Fruit fly (Drosophila melanogaster) whole organism, wandering third instar larva: Measurements from ENCODE around the gene Atg18a.

Experiments used
- CG32264 ChIP-seq: fragments of 200-800 bp; sonication (Bioruptor generic); optimal IDR thresholded peaks from 2 replicates; lab custom pipeline; 2016; ENCODE audit warnings: missing biosample characterization, missing genetic modification characterization
- CG9705 ChIP-seq: fragments of 200-800 bp; sonication (Bioruptor generic); optimal IDR thresholded peaks from 2 replicates; lab custom pipeline; 2018; ENCODE audit warnings: missing biosample characterization, mild to moderate bottlenecking, missing genetic modification characterization
- CrebA ChIP-seq: fragments of 200-800 bp; sonication (Bioruptor generic); optimal IDR thresholded peaks from 2 replicates; lab custom pipeline; 2016; ENCODE audit warnings: missing biosample characterization, mild to moderate bottlenecking, missing genetic modification characterization, borderline replicate concordance
- Dfd ChIP-seq: fragments of >200 bp; optimal IDR thresholded peaks from 2 replicates; lab custom pipeline; 2017; ENCODE audit warnings: missing biosample characterization, missing genetic modification characterization
- GATAd ChIP-seq: sonication (Bioruptor generic); optimal IDR thresholded peaks from 2 replicates; lab custom pipeline; 2016; ENCODE audit warnings: missing biosample characterization, missing genetic modification characterization
- HLH106 ChIP-seq: fragments of 200-800 bp; optimal IDR thresholded peaks from 3 replicates; lab custom pipeline; 2019; ENCODE audit warnings: missing biosample characterization, mild to moderate bottlenecking, missing genetic modification characterization, moderate library complexity
- Hnf4 ChIP-seq: fragments of 200-800 bp; sonication (Bioruptor generic); optimal IDR thresholded peaks from 2 replicates; lab custom pipeline; 2016; ENCODE audit warnings: missing biosample characterization, mild to moderate bottlenecking, missing genetic modification characterization
- Hr78 ChIP-seq: fragments of >200 bp; optimal IDR thresholded peaks from 2 replicates; lab custom pipeline; 2017; ENCODE audit warnings: missing biosample characterization, missing genetic modification characterization
- Hr83 ChIP-seq: fragments of 200-300 bp; sonication (Bioruptor generic); optimal IDR thresholded peaks from 2 replicates; lab custom pipeline; 2016; ENCODE audit warnings: missing biosample characterization, mild to moderate bottlenecking, missing genetic modification characterization, moderate library complexity; ENCODE audit not compliant: poor library complexity, severe bottlenecking
- Mio ChIP-seq: sonication (Bioruptor generic); optimal IDR thresholded peaks from 2 replicates; lab custom pipeline; 2016; ENCODE audit warnings: missing biosample characterization, missing genetic modification characterization
- Myc ChIP-seq: fragments of >200 bp; optimal IDR thresholded peaks from 2 replicates; lab custom pipeline; 2017
- OdsH ChIP-seq: fragments of 200-800 bp; sonication (Bioruptor generic); optimal IDR thresholded peaks from 2 replicates; lab custom pipeline; 2016; ENCODE audit warnings: missing biosample characterization, mild to moderate bottlenecking, missing genetic modification characterization
- Rel ChIP-seq, 2 experiments: fragments of 200-800 bp; sonication (Bioruptor generic) in 1 of 2; optimal IDR thresholded peaks; 2 replicates in 1 of 2; 3 replicates in 1 of 2; lab custom pipeline; 2016 to 2019; ENCODE audit warnings: mild to moderate bottlenecking in 2 of 2, missing biosample characterization in 2 of 2, missing genetic modification characterization in 2 of 2, moderate library complexity in 1 of 2
- Sp1 ChIP-seq: fragments of 200-800 bp; sonication (Bioruptor generic); optimal IDR thresholded peaks from 3 replicates; lab custom pipeline; 2019; ENCODE audit warnings: missing biosample characterization, mild to moderate bottlenecking, missing genetic modification characterization, moderate library complexity
- br ChIP-seq: fragments of 200-800 bp; sonication (Bioruptor generic); optimal IDR thresholded peaks from 2 replicates; lab custom pipeline; 2016; ENCODE audit warnings: missing biosample characterization, missing genetic modification characterization
- dl ChIP-seq, 2 experiments: fragments of 175-275, 200-275 bp in 1 of 2; fragments of 200-275 bp in 1 of 2; sonication (Bioruptor generic); optimal IDR thresholded peaks; lab custom pipeline; 2018; ENCODE audit warnings: mild to moderate bottlenecking in 2 of 2, missing biosample characterization in 2 of 2, missing genetic modification characterization in 2 of 2, moderate library complexity in 2 of 2; ENCODE audit not compliant: partially characterized antibody in 2 of 2, insufficient read depth in 1 of 2
- dmrt93B ChIP-seq: fragments of 200-800 bp; sonication (Bioruptor generic); optimal IDR thresholded peaks from 2 replicates; lab custom pipeline; 2018; ENCODE audit warnings: missing biosample characterization, mild to moderate bottlenecking, missing genetic modification characterization
- ey ChIP-seq: fragments of 200-800 bp; sonication (Bioruptor generic); optimal IDR thresholded peaks from 2 replicates; lab custom pipeline; 2016; ENCODE audit warnings: missing biosample characterization, missing genetic modification characterization
- foxo ChIP-seq, 2 experiments: fragments of 200-800 bp; sonication (Bioruptor generic); optimal IDR thresholded peaks; 2 replicates in 1 of 2; 3 replicates in 1 of 2; lab custom pipeline; 2016 to 2017; ENCODE audit warnings: missing biosample characterization in 2 of 2, missing genetic modification characterization in 2 of 2
- h ChIP-seq: fragments of 200-800 bp; sonication (Bioruptor generic); optimal IDR thresholded peaks from 3 replicates; lab custom pipeline; 2016; ENCODE audit warnings: missing biosample characterization, mild to moderate bottlenecking, missing genetic modification characterization
- pan ChIP-seq: fragments of >200 bp; optimal IDR thresholded peaks from 2 replicates; lab custom pipeline; 2017
- psq ChIP-seq: fragments of 200-800 bp; sonication (Bioruptor generic); optimal IDR thresholded peaks from 3 replicates; lab custom pipeline; 2017; ENCODE audit warnings: missing biosample characterization, mild to moderate bottlenecking, missing genetic modification characterization, moderate library complexity
- rgr ChIP-seq: fragments of 200-800 bp; sonication (Bioruptor generic); optimal IDR thresholded peaks from 3 replicates; lab custom pipeline; 2016; ENCODE audit warnings: missing biosample characterization, mild to moderate bottlenecking, missing genetic modification characterization
- sv ChIP-seq: fragments of 200-800 bp; sonication (Bioruptor generic); optimal IDR thresholded peaks from 3 replicates; lab custom pipeline; 2016; ENCODE audit warnings: missing biosample characterization, missing genetic modification characterization
- tai ChIP-seq: sonication (Bioruptor generic); optimal IDR thresholded peaks from 2 replicates; lab custom pipeline; 2016; ENCODE audit warnings: missing biosample characterization, missing genetic modification characterization
- woc ChIP-seq: sonication (Bioruptor generic); optimal IDR thresholded peaks from 2 replicates; lab custom pipeline; 2016; ENCODE audit warnings: missing biosample characterization, mild to moderate bottlenecking, missing genetic modification characterization

The Atg18a gene

dm6 chr3L:8191042-8191613, 4.5 kb downstream of the Atg18a start, which contains the start of gene MED24:
Gene MED24, plus strand, starts transcription at chr3L:8191270.
- no peak for TF ChIP-seq Mio (GFP tag; lab: Kevin White, UChicago)
- TF ChIP-seq rgr (GFP tag; lab: Kevin White, UChicago) = peak; percentile 35

DNA sequence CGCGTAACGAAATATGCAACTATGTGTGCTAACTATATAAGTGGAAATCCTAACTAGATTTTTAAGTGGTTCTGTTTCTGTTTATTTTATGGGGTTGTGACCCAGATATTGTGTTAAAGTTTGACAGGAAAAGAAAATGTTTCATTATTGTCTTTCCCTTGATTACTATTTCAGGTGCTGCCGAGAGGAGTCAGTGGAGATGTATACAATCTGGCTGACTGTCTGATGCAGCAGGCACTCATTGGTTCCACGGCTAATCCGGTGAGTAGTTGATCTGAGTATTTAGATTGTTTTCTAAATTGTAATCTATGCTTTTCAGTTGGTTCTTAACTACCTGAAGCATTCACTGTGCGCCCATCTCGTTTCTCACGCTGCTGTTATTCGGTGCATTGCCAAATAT, 6.4 kb downstream of the Atg18a start, which contains the start of gene CG7387:
TSS of gene CG7387 (minus strand) at position 101 of the 400 bp plus-strand sequence.
- TF ChIP-seq dl (GFP tag; optimal IDR thresholded peaks at IDR 0.05; lab: Kevin White, UChicago; ENCODE audit: insufficient read depth in 1 of 2, partially characterized antibody in 2 of 2) = no peak
- TF ChIP-seq HLH106 (tag; lab: Kevin White, UChicago) = no peak
- TF ChIP-seq dmrt93B (GFP tag; lab: Kevin White, UChicago) = no peak
- TF ChIP-seq Myc (lab: Kevin White, UChicago) = no peak

dm6 chr3L:8197779-8198279, 11.2 kb downstream of the Atg18a start, which contains the start of the genes UbcE2M and Dhps:
Gene UbcE2M, minus strand, starts transcription at chr3L:8197987.
Gene Dhps, plus strand, starts transcription at chr3L:8198207.
- TF ChIP-seq psq (peak; percentile 78), Hr83 (GFP tag; lab: Kevin White, UChicago) (peak; percentile 40), Myc (lab: Kevin White, UChicago) (peak; percentile 90), pan (lab: Kevin White, UChicago) (no peak), rgr (GFP tag; lab: Kevin White, UChicago) (peak; percentile 72), OdsH (GFP tag; lab: Kevin White, UChicago) (peak; percentile 61), br (GFP tag; lab: Kevin White, UChicago) (peak; percentile 42), Dfd (no peak), woc (GFP tag; lab: Kevin White, UChicago) (peak; percentile 46), ey (GFP tag; lab: Kevin White, UChicago) (peak; percentile 54), CG9705 (GFP tag; lab: Kevin White, UChicago) (peak; percentile 67), HLH106 (tag; lab: Kevin White, UChicago) (peak; percentile 79), h (GFP tag; lab: Kevin White, UChicago) (peak; percentile 68), Sp1 (GFP tag; lab: Kevin White, UChicago) (peak; percentile 76), GATAd (GFP tag; lab: Kevin White, UChicago) (peak; percentile 0), dmrt93B (GFP tag; lab: Kevin White, UChicago) (peak; percentile 86), Hnf4 (GFP tag; lab: Kevin White, UChicago) (no peak), foxo (GFP tag; optimal IDR thresholded peaks at IDR 0.05; lab: Kevin White, UChicago) (peak in 1 of 2 experiments; percentile 77), CrebA (GFP tag; lab: Kevin White, UChicago) (no peak)

DNA sequence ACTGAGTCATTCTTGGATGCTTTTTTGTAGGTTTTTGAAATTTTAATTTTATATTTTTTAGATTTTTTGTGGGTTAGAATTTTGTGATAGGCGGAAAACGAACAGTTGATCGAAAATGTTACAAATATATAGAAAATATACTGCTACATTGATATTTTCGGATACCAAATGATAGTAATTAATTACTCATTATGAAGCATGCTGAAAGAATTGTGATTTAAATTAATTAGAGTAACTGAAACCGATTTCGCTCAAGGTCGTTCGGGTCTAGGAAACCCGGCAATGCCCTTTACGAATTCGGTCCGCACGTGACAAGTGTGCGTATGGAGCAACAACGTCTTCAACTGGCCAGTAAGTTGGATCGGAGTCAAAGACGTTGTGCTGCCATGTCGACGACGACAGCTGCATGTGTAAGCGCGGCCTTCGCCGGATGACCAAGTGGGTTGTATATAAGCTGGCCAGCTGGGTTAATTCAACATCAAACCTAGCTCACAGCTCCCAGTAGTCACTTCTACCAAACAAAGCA, 15.7 kb downstream of the Atg18a start, which contains the start of the genes CG7366 and CG13679:
TSS of gene CG7366 (minus strand) at position 101 of the 526 bp plus-strand sequence.
TSS of gene CG13679 (plus strand) at position 476 of the 526 bp plus-strand sequence.
- TF ChIP-seq rgr (GFP tag; lab: Kevin White, UChicago) = no peak
- no peak for TF ChIP-seq tai (GFP tag; lab: Kevin White, UChicago)
- TF ChIP-seq CrebA (GFP tag; lab: Kevin White, UChicago) = no peak
- TF ChIP-seq Hnf4 (GFP tag; lab: Kevin White, UChicago) = no peak
- no peak for TF ChIP-seq Myc (lab: Kevin White, UChicago)
- TF ChIP-seq foxo (GFP tag; optimal IDR thresholded peaks at IDR 0.05; lab: Kevin White, UChicago) = no peak
- TF ChIP-seq ey (GFP tag; lab: Kevin White, UChicago) = no peak
- TF ChIP-seq dl (GFP tag; optimal IDR thresholded peaks at IDR 0.05; lab: Kevin White, UChicago; ENCODE audit: insufficient read depth in 1 of 2, partially characterized antibody in 2 of 2) = no peak
- no peak for TF ChIP-seq h (GFP tag; lab: Kevin White, UChicago)
- TF ChIP-seq Hr78 (GFP tag; lab: Kevin White, UChicago) = no peak

dm6 chr3L:8210596-8210995, 23.9 kb downstream of the Atg18a start, which contains the start of gene tut:
Gene tut, minus strand, starts transcription at chr3L:8210743.
- TF ChIP-seq tai (GFP tag; lab: Kevin White, UChicago) (no peak), CG32264 (GFP tag; lab: Kevin White, UChicago) (no peak), Rel (GFP tag; optimal IDR thresholded peaks at IDR 0.05; lab: Kevin White, UChicago) (no peak), Rel (tag; optimal IDR thresholded peaks at IDR 0.05; lab: Kevin White, UChicago) (no peak), sv (GFP tag; lab: Kevin White, UChicago) (no peak), Hr83 (GFP tag; lab: Kevin White, UChicago) (no peak), rgr (GFP tag; lab: Kevin White, UChicago) (no peak)
